Worm (Caenorhabditis elegans): ENCODE measurements around the gene dmsr-4.

DNA sequence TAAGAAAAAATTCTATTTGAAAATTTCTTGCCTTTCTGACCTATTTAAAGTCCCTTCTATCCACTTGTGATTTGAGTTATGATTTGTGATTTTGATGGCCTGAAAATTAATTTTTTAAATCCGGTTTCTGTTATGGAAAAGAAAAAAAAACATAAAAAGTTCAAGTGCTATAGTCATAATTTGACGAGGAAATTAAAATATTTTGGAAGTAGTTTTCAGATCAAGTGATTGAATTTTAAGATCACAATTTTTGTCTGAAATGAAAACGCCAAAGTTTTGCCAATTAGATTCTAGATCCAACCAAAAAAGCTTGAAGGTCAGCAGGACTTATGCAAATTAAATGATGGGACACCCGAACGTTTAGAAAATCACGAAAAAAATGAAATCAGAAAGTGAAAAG lies 10.6 kb upstream of the dmsr-4 start, which contains the start of gene ptr-3:
- TF ChIP-seq tab-1 (GFP tag; IDR thresholded peaks at IDR 0.05) (no peak), ztf-29 (GFP tag; IDR thresholded peaks at IDR 0.05) (no peak), ztf-23 (GFP tag; IDR thresholded peaks at IDR 0.05) (no peak), flt-1 (GFP tag; IDR thresholded peaks at IDR 0.05) (no peak), klf-2 (GFP tag; conservative IDR thresholded peaks at IDR 0.05) (no peak), T22C8.4 (GFP tag; IDR thresholded peaks at IDR 0.05) (no peak)
